Fruit fly (Drosophila melanogaster) whole organism, embryonic: ENCODE results near the gene Sec61alpha.

Experiments
- Antp ChIP-seq: fragments of 200-800 bp; sonication (Bioruptor generic); optimal IDR thresholded peaks from 3 replicates; lab custom pipeline; 2016; ENCODE audit warnings: missing biosample characterization, missing genetic modification characterization
- Awh ChIP-seq: fragments of 200-800 bp; sonication (Bioruptor generic); IDR thresholded peaks from 2 replicates; pipeline ENCODE4, ENCODE4 v1.3.6; 2022; ENCODE audit warnings: missing biosample characterization, missing genetic modification characterization
- CG10431 ChIP-seq: fragments of 200-800 bp; sonication (Bioruptor generic); optimal IDR thresholded peaks from 3 replicates; lab custom pipeline; 2018; ENCODE audit warnings: missing biosample characterization, mild to moderate bottlenecking, missing genetic modification characterization
- CG10462 ChIP-seq: fragments of 200-800 bp; sonication (Bioruptor generic); optimal IDR thresholded peaks from 2 replicates; lab custom pipeline; 2016; ENCODE audit warnings: missing biosample characterization, missing genetic modification characterization
- CG10979 ChIP-seq: fragments of 200-800 bp; sonication (Bioruptor generic); optimal IDR thresholded peaks from 2 replicates; lab custom pipeline; 2018; ENCODE audit warnings: missing biosample characterization, mild to moderate bottlenecking, missing genetic modification characterization, moderate library complexity
- CG12299 ChIP-seq: fragments of 200-800 bp; sonication (Bioruptor generic); optimal IDR thresholded peaks from 2 replicates; lab custom pipeline; 2018; ENCODE audit warnings: missing biosample characterization, mild to moderate bottlenecking, missing genetic modification characterization
- CG12744 ChIP-seq: fragments of 200-800 bp; sonication (Bioruptor generic); optimal IDR thresholded peaks from 2 replicates; lab custom pipeline; 2016; ENCODE audit warnings: missing biosample characterization, missing genetic modification characterization
- CG12769 ChIP-seq: fragments of 200-800 bp; sonication (Bioruptor generic); optimal IDR thresholded peaks from 2 replicates; lab custom pipeline; 2019; ENCODE audit warnings: missing biosample characterization, mild to moderate bottlenecking, missing genetic modification characterization, moderate library complexity
- CG17385 ChIP-seq: fragments of 200-800 bp; sonication (Bioruptor generic); optimal IDR thresholded peaks from 3 replicates; lab custom pipeline; 2018; ENCODE audit warnings: missing biosample characterization, mild to moderate bottlenecking, missing genetic modification characterization
- CG2678 ChIP-seq: fragments of 200-800 bp; sonication (Bioruptor generic); optimal IDR thresholded peaks from 3 replicates; lab custom pipeline; 2019; ENCODE audit warnings: missing biosample characterization, mild to moderate bottlenecking, missing genetic modification characterization, moderate library complexity
- CG30403 ChIP-seq: fragments of 200-800 bp; sonication (Bioruptor generic); optimal IDR thresholded peaks from 3 replicates; lab custom pipeline; 2016; ENCODE audit warnings: missing biosample characterization, missing genetic modification characterization
- CG3065 ChIP-seq: fragments of 200-800 bp; sonication (Bioruptor generic); optimal IDR thresholded peaks from 2 replicates; lab custom pipeline; 2016; ENCODE audit warnings: missing biosample characterization, missing genetic modification characterization
- CG31224 ChIP-seq: fragments of 200-800 bp; sonication (Bioruptor generic); IDR thresholded peaks from 2 replicates; pipeline ENCODE4 v1.3.6; 2022; ENCODE audit warnings: missing biosample characterization, missing genetic modification characterization
- CG6654 ChIP-seq: fragments of 200-800 bp; sonication (Bioruptor generic); optimal IDR thresholded peaks from 2 replicates; lab custom pipeline; 2017; ENCODE audit warnings: missing biosample characterization, mild to moderate bottlenecking, missing genetic modification characterization
- CG6854 ChIP-seq: fragments of 200-800 bp; sonication (Bioruptor generic); optimal IDR thresholded peaks from 3 replicates; lab custom pipeline; 2017; ENCODE audit warnings: missing biosample characterization, mild to moderate bottlenecking, missing genetic modification characterization
- CG9609 ChIP-seq: fragments of 200-800 bp; sonication (Bioruptor generic); optimal IDR thresholded peaks from 3 replicates; lab custom pipeline; 2016; ENCODE audit warnings: missing biosample characterization, missing genetic modification characterization
- Doc2 ChIP-seq: fragments of 200-800 bp; sonication (Bioruptor generic); IDR thresholded peaks from 2 replicates; pipeline ENCODE4 v1.3.6; 2022; ENCODE audit warnings: missing biosample characterization, missing genetic modification characterization
- Dp ChIP-seq: fragments of 200-800 bp; sonication (Bioruptor generic); optimal IDR thresholded peaks from 2 replicates; lab custom pipeline; 2018; ENCODE audit warnings: missing biosample characterization, mild to moderate bottlenecking, missing genetic modification characterization, moderate library complexity
- Dref ChIP-seq: fragments of 200-800 bp; sonication (Bioruptor generic); IDR thresholded peaks from 2 replicates; pipeline ENCODE4 v1.3.6; 2022; ENCODE audit warnings: missing biosample characterization, missing genetic modification characterization
- E2f2 ChIP-seq: fragments of 200-800 bp; sonication (Bioruptor generic); IDR thresholded peaks from 2 replicates; pipeline ENCODE4 v1.3.6; 2022; ENCODE audit warnings: missing biosample characterization, missing genetic modification characterization
- H2.0 ChIP-seq: fragments of 200-800 bp; sonication (Bioruptor generic); IDR thresholded peaks from 2 replicates; pipeline ENCODE4 v1.3.6; 2022; ENCODE audit warnings: missing biosample characterization, missing genetic modification characterization
- HLHmδ ChIP-seq: fragments of 200-800 bp; sonication (Bioruptor generic); optimal IDR thresholded peaks from 2 replicates; lab custom pipeline; 2018; ENCODE audit warnings: missing biosample characterization, mild to moderate bottlenecking, missing genetic modification characterization, moderate library complexity
- Hsf ChIP-seq: fragments of 200-800 bp; sonication (Bioruptor generic); optimal IDR thresholded peaks from 3 replicates; lab custom pipeline; 2016; ENCODE audit warnings: missing biosample characterization, missing genetic modification characterization
- Jarid2 ChIP-seq: fragments of 200-800 bp; sonication (Bioruptor generic); optimal IDR thresholded peaks from 3 replicates; lab custom pipeline; 2017; ENCODE audit warnings: mild to moderate bottlenecking, missing biosample characterization, missing genetic modification reagents, missing genetic modification characterization
- Med ChIP-seq: fragments of 200-800 bp; sonication (Bioruptor generic); peaks from one replicate; lab custom pipeline; 2016; ENCODE audit warnings: missing biosample characterization, missing genetic modification characterization, mild to moderate bottlenecking, inconsistent platforms, moderate library complexity
- Oli ChIP-seq: fragments of 200-800 bp; sonication (Bioruptor generic); optimal IDR thresholded peaks from 2 replicates; lab custom pipeline; 2018; ENCODE audit warnings: missing biosample characterization, mild to moderate bottlenecking, missing genetic modification characterization, moderate library complexity
- Opbp ChIP-seq: fragments of 200-800 bp; sonication (Bioruptor generic); IDR thresholded peaks from 3 replicates; pipeline ENCODE4 v1.3.6; 2022; ENCODE audit warnings: missing biosample characterization, missing genetic modification characterization; ENCODE audit not compliant: partially characterized antibody
- Spps ChIP-seq: fragments of 200-800 bp; sonication (Bioruptor generic); optimal IDR thresholded peaks from 2 replicates; lab custom pipeline; 2018; ENCODE audit warnings: missing biosample characterization, mild to moderate bottlenecking, missing genetic modification characterization
- ash1 ChIP-seq: fragments of 200-800 bp; sonication (Bioruptor generic); optimal IDR thresholded peaks from 2 replicates; lab custom pipeline; 2018; ENCODE audit warnings: missing biosample characterization, mild to moderate bottlenecking, missing genetic modification characterization
- bcd ChIP-seq: fragments of 200-800 bp; sonication (Bioruptor generic); optimal IDR thresholded peaks from 2 replicates; lab custom pipeline; 2017; ENCODE audit warnings: missing biosample characterization, mild to moderate bottlenecking, missing genetic modification characterization
- cad ChIP-seq: fragments of >200 bp; optimal IDR thresholded peaks from 2 replicates; lab custom pipeline; 2017; ENCODE audit warnings: missing biosample characterization, missing genetic modification characterization
- croc ChIP-seq: fragments of 200-800 bp; sonication (Bioruptor generic); conservative IDR thresholded peaks from 3 replicates; pipeline ENCODE4 v1.3.6; 2022; ENCODE audit warnings: missing biosample characterization, missing genetic modification characterization
- dati ChIP-seq: fragments of 200-800 bp; sonication (Bioruptor generic); IDR thresholded peaks from 2 replicates; pipeline ENCODE4 v1.3.6; 2022; ENCODE audit warnings: missing biosample characterization, missing genetic modification characterization
- dimm ChIP-seq: fragments of 200-800 bp; sonication (Bioruptor generic); IDR thresholded peaks from 2 replicates; pipeline ENCODE4 v1.3.6; 2022; ENCODE audit warnings: missing biosample characterization, missing genetic modification characterization
- eyg ChIP-seq: fragments of 200-800 bp; sonication (Bioruptor generic); optimal IDR thresholded peaks from 3 replicates; lab custom pipeline; 2016; ENCODE audit warnings: missing biosample characterization, missing genetic modification characterization
- ftz-f1 ChIP-seq: fragments of 200-800 bp; sonication (Bioruptor generic); optimal IDR thresholded peaks from 2 replicates; lab custom pipeline; 2016; ENCODE audit warnings: missing biosample characterization, missing genetic modification characterization
- grau ChIP-seq: fragments of 200-800 bp; optimal IDR thresholded peaks from 3 replicates; lab custom pipeline; 2019; ENCODE audit warnings: missing biosample characterization, mild to moderate bottlenecking, missing genetic modification characterization, moderate library complexity
- hkb ChIP-seq, 2 experiments: fragments of 200-800 bp in 1 of 2; fragments of >200 bp in 1 of 2; sonication (Bioruptor generic) in 1 of 2; IDR thresholded peaks in 1 of 2; optimal IDR thresholded peaks in 1 of 2; 2 replicates each; pipeline versions ENCODE4 v1.3.6 to Lab custom; 2017 to 2022; ENCODE audit warnings: missing biosample characterization in 1 of 2, missing genetic modification characterization in 1 of 2
- luna ChIP-seq: fragments of 200-800 bp; sonication (Bioruptor generic); optimal IDR thresholded peaks from 2 replicates; lab custom pipeline; 2016; ENCODE audit warnings: missing biosample characterization, missing genetic modification characterization
- nerfin-1 ChIP-seq: fragments of 200-800 bp; sonication (Bioruptor generic); optimal IDR thresholded peaks from 3 replicates; lab custom pipeline; 2019; ENCODE audit warnings: missing biosample characterization, mild to moderate bottlenecking, missing genetic modification characterization, moderate library complexity
- pan ChIP-seq, 4 experiments: fragments of >200 bp in 3 of 4; fragments of 200-800 bp in 1 of 4; sonication (Bioruptor generic) in 1 of 4; optimal IDR thresholded peaks in 3 of 4; IDR thresholded peaks in 1 of 4; 2 replicates each; pipeline versions ENCODE4 v1.3.6 to Lab custom; 2017 to 2022; ENCODE audit warnings: missing biosample characterization in 2 of 4, missing genetic modification characterization in 2 of 4, mixed read lengths in 1 of 4
- pros ChIP-seq: fragments of 200-800 bp; sonication (Bioruptor generic); optimal IDR thresholded peaks from 3 replicates; lab custom pipeline; 2019; ENCODE audit warnings: missing biosample characterization, mild to moderate bottlenecking, missing genetic modification characterization, moderate library complexity
- pum ChIP-seq: fragments of 200-800 bp; sonication (Bioruptor generic); optimal IDR thresholded peaks from 2 replicates; lab custom pipeline; 2016; ENCODE audit warnings: missing biosample characterization, missing genetic modification characterization
- pzg ChIP-seq: fragments of 200-800 bp; sonication (Bioruptor generic); optimal IDR thresholded peaks from 3 replicates; lab custom pipeline; 2018; ENCODE audit warnings: missing biosample characterization, mild to moderate bottlenecking, missing genetic modification characterization, moderate library complexity
- sc ChIP-seq, 3 experiments: fragments of >200 bp in 2 of 3; fragments of 200-800 bp in 1 of 3; sonication (Bioruptor generic) in 1 of 3; optimal IDR thresholded peaks; 2 replicates in 2 of 3; 3 replicates in 1 of 3; lab custom pipeline; 2017; ENCODE audit warnings: mild to moderate bottlenecking in 1 of 3, missing biosample characterization in 1 of 3, missing genetic modification characterization in 1 of 3, missing genetic modification reagents in 1 of 3
- scrt ChIP-seq: fragments of 200-800 bp; sonication (Bioruptor generic); optimal IDR thresholded peaks from 2 replicates; lab custom pipeline; 2018; ENCODE audit warnings: missing biosample characterization, mild to moderate bottlenecking, missing genetic modification characterization, moderate library complexity
- slou ChIP-seq: fragments of 200-800 bp; sonication (Bioruptor generic); optimal IDR thresholded peaks from 3 replicates; lab custom pipeline; 2016; ENCODE audit warnings: missing biosample characterization, missing genetic modification characterization
- slp2 ChIP-seq: fragments of 200-800 bp; sonication (Bioruptor generic); optimal IDR thresholded peaks from 2 replicates; lab custom pipeline; 2016; ENCODE audit warnings: missing biosample characterization, missing genetic modification characterization
- so ChIP-seq: fragments of 200-800 bp; sonication (Bioruptor generic); IDR thresholded peaks from 3 replicates; pipeline ENCODE4 v1.3.6; 2022; ENCODE audit warnings: missing biosample characterization, missing genetic modification characterization
- sug ChIP-seq: fragments of 200-800 bp; optimal IDR thresholded peaks from 2 replicates; lab custom pipeline; 2019; ENCODE audit warnings: missing biosample characterization, mild to moderate bottlenecking, missing genetic modification characterization, moderate library complexity

The Sec61alpha gene

dm6 chr2L:6465497-6465896, 14.9 kb downstream of the Sec61alpha start, which contains the start of gene Rchy1 (continued):
- peak; percentile 93 for TF ChIP-seq scrt (GFP tag; lab: Kevin White, UChicago)
- peak; percentile 36 for TF ChIP-seq CG17385 (GFP tag; lab: Kevin White, UChicago)
- no peak for TF ChIP-seq hkb (optimal IDR thresholded peaks at IDR 0.05; lab: Kevin White, UChicago)
- TF ChIP-seq hkb (GFP tag; IDR thresholded peaks at IDR 0.05; lab: Robert Waterston, UW): peak; percentile 51; the same call in 1 of the 2 replicates
- peak; percentile 22 for TF ChIP-seq CG2678 (tag; lab: Kevin White, UChicago)
- TF ChIP-seq CG6654: no peak
- TF ChIP-seq so: peak; percentile 62; the same call in 1 of the 3 replicates
- no peak for TF ChIP-seq Dref
- no peak for TF ChIP-seq sc (optimal IDR thresholded peaks at IDR 0.05; lab: Kevin White, UChicago)
- no peak for TF ChIP-seq sc (GFP tag; optimal IDR thresholded peaks at IDR 0.05; lab: Kevin White, UChicago)
- no peak for TF ChIP-seq nerfin-1 (tag; lab: Kevin White, UChicago)
- TF ChIP-seq CG31224 (GFP tag; lab: Robert Waterston, UW): no peak
- TF ChIP-seq E2f2 (GFP tag; lab: Robert Waterston, UW): peak; percentile 58
- TF ChIP-seq CG12769 (tag; lab: Kevin White, UChicago): peak; percentile 35
- no peak for TF ChIP-seq CG10462 (GFP tag; lab: Kevin White, UChicago)
- no peak for TF ChIP-seq Spps (tag; lab: Kevin White, UChicago)
- TF ChIP-seq Opbp (GFP tag; lab: Robert Waterston, UW): 0 out of 3 replicates have a peak, but pooled peaks have one; percentile 28
- peak; percentile 13 for TF ChIP-seq Dp
- TF ChIP-seq Antp (GFP tag; lab: Kevin White, UChicago): no peak
- no peak for TF ChIP-seq Awh (GFP tag; lab: Robert Waterston, UW)
- no peak for TF ChIP-seq dimm (GFP tag; lab: Robert Waterston, UW)
- no peak for TF ChIP-seq H2.0
- TF ChIP-seq Doc2: no peak
- TF ChIP-seq eyg (GFP tag; lab: Kevin White, UChicago): peak; percentile 12
- no peak for TF ChIP-seq pan (optimal IDR thresholded peaks at IDR 0.05; lab: Kevin White, UChicago)
- peak in 1 of 2 experiments; percentile 27 for TF ChIP-seq pan (GFP tag; optimal IDR thresholded peaks at IDR 0.05 in 1 of 2, IDR thresholded peaks at IDR 0.05 in 1 of 2)
- no peak for TF ChIP-seq HLHmδ (GFP tag; lab: Kevin White, UChicago)
- no peak for TF ChIP-seq luna (GFP tag; lab: Kevin White, UChicago)
- TF ChIP-seq dati (GFP tag; lab: Robert Waterston, UW): no peak
- TF ChIP-seq CG12744 (GFP tag; lab: Kevin White, UChicago): no peak
- TF ChIP-seq cad (GFP tag; lab: Kevin White, UChicago): no peak
- TF ChIP-seq Jarid2 (GFP tag; lab: Kevin White, UChicago): peak; percentile 82
- TF ChIP-seq CG9609 (GFP tag; lab: Kevin White, UChicago): no peak
- TF ChIP-seq ash1 (GFP tag; lab: Kevin White, UChicago): no peak
- no peak for TF ChIP-seq Oli (tag; lab: Kevin White, UChicago)
- TF ChIP-seq CG12299: peak; percentile 13
- no peak for TF ChIP-seq CG10979
- TF ChIP-seq croc: no peak
- TF ChIP-seq sug (tag; lab: Kevin White, UChicago): peak; percentile 34
- peak; percentile 14 for TF ChIP-seq grau
- no peak for TF ChIP-seq CG3065
- peak; percentile 0 for TF ChIP-seq pzg (GFP tag; lab: Kevin White, UChicago)
- TF ChIP-seq slou: no peak
- TF ChIP-seq pum (GFP tag; lab: Kevin White, UChicago): no peak
- TF ChIP-seq bcd (GFP tag; lab: Kevin White, UChicago): peak; percentile 12
- peak; percentile 87 for TF ChIP-seq Med (GFP tag; lab: Kevin White, UChicago)
- no peak for TF ChIP-seq pros (GFP tag; lab: Kevin White, UChicago)
- TF ChIP-seq CG10431: peak; percentile 17
- TF ChIP-seq slp2 (GFP tag; lab: Kevin White, UChicago): no peak
- TF ChIP-seq Hsf (GFP tag; lab: Kevin White, UChicago): no peak
- peak; percentile 17 for TF ChIP-seq CG6854 (GFP tag; lab: Kevin White, UChicago)
- TF ChIP-seq ftz-f1: peak; percentile 25
- TF ChIP-seq CG30403 (GFP tag; lab: Kevin White, UChicago): no peak
